Fruit fly (Drosophila melanogaster): ENCODE results near the gene twit.
A peak's percentile ranks its signal among the peaks of the same experiment; 100 is the strongest.

twit gene

dm6 chr2L:20821249-20822024 is 30.9 kb upstream of the twit start (continued):
- TF ChIP-seq GATAe (GFP tag; conservative IDR thresholded peaks at IDR 0.05) (no peak), unc-4 (GFP tag; IDR thresholded peaks at IDR 0.05; ENCODE audit: partially characterized antibody) (peak; percentile 60), Asciz (GFP tag; optimal IDR thresholded peaks at IDR 0.05) (no peak), CG33557 (GFP tag; optimal IDR thresholded peaks at IDR 0.05) (no peak), CG2712 (tag; optimal IDR thresholded peaks at IDR 0.05) (peak; percentile 13), CG11398 (GFP tag; optimal IDR thresholded peaks at IDR 0.05) (no peak), CG9797 (GFP tag; optimal IDR thresholded peaks at IDR 0.05) (no peak), CG4617 (GFP tag; optimal IDR thresholded peaks at IDR 0.05; ENCODE audit: borderline replicate concordance) (no peak), schlank (tag; optimal IDR thresholded peaks at IDR 0.05) (no peak), eve (GFP tag; optimal IDR thresholded peaks at IDR 0.05) (no peak), ci (GFP tag; IDR thresholded peaks at IDR 0.05) (peak; percentile 66; the same call in 2 of the 3 replicates), H2.0 (GFP tag; IDR thresholded peaks at IDR 0.05) (no peak), CG3281 (GFP tag; optimal IDR thresholded peaks at IDR 0.05) (no peak), CG7556 (GFP tag; optimal IDR thresholded peaks at IDR 0.05) (no peak), CG8359 (GFP tag; optimal IDR thresholded peaks at IDR 0.05; ENCODE audit: borderline replicate concordance) (no peak), fd3F (GFP tag; optimal IDR thresholded peaks at IDR 0.05) (no peak), Doc3 (GFP tag; IDR thresholded peaks at IDR 0.05; ENCODE audit: partially characterized antibody) (peak; percentile 55; the same call in 2 of the 3 replicates), CG11695 (GFP tag; IDR thresholded peaks at IDR 0.05) (peak; percentile 67; the same call in 2 of the 3 replicates), CG6813 (GFP tag; optimal IDR thresholded peaks at IDR 0.05) (peak; percentile 18), Mes4 (GFP tag; optimal IDR thresholded peaks at IDR 0.05) (no peak), CG1647 (GFP tag; optimal IDR thresholded peaks at IDR 0.05) (no peak), CG13894 (tag; optimal IDR thresholded peaks at IDR 0.05) (peak; percentile 79), CG4707 (GFP tag; optimal IDR thresholded peaks at IDR 0.05) (no peak), sob (GFP tag; IDR thresholded peaks at IDR 0.05) (no peak; the same call in 1 of the 2 replicates), so (GFP tag; IDR thresholded peaks at IDR 0.05) (peak; percentile 69; the same call in 1 of the 3 replicates), Ada2b (GFP tag; IDR thresholded peaks at IDR 0.05) (no peak), stwl (tag; optimal IDR thresholded peaks at IDR 0.05) (no peak), kah (GFP tag; optimal IDR thresholded peaks at IDR 0.05) (peak; percentile 55), CG15696 (tag; optimal IDR thresholded peaks at IDR 0.05) (no peak), gcm (GFP tag; optimal IDR thresholded peaks at IDR 0.05) (no peak), Neu2 (GFP tag; optimal IDR thresholded peaks at IDR 0.05; ENCODE audit: borderline replicate concordance) (no peak), Chrac-16 (GFP tag; optimal IDR thresholded peaks at IDR 0.05) (no peak), hkb (optimal IDR thresholded peaks at IDR 0.05) (no peak), hkb (GFP tag; IDR thresholded peaks at IDR 0.05) (no peak), Scr (GFP tag; IDR thresholded peaks at IDR 0.05; ENCODE audit: partially characterized antibody) (no peak), Vsx1 (GFP tag; optimal IDR thresholded peaks at IDR 0.05) (no peak), croc (GFP tag; conservative IDR thresholded peaks at IDR 0.05) (no peak), cad (GFP tag; optimal IDR thresholded peaks at IDR 0.05) (no peak), ftz-f1 (GFP tag; optimal IDR thresholded peaks at IDR 0.05) (peak; percentile 76), CG7372 (GFP tag; IDR thresholded peaks at IDR 0.05) (no peak), disco-r (GFP tag; optimal IDR thresholded peaks at IDR 0.05) (no peak), tap (tag; optimal IDR thresholded peaks at IDR 0.05) (no peak), Side (GFP tag; optimal IDR thresholded peaks at IDR 0.05) (no peak), CG7786 (GFP tag; optimal IDR thresholded peaks at IDR 0.05) (no peak), CG8924 (tag; optimal IDR thresholded peaks at IDR 0.05) (no peak), nmo (GFP tag; optimal IDR thresholded peaks at IDR 0.05) (no peak), sc (optimal IDR thresholded peaks at IDR 0.05) (no peak), sc (GFP tag; optimal IDR thresholded peaks at IDR 0.05) (no peak), Nf-YA (GFP tag; IDR thresholded peaks at IDR 0.05) (no peak), CG32772 (GFP tag; IDR thresholded peaks at IDR 0.05) (no peak)

Data from whole organism, embryonic.